Fruit fly (Drosophila melanogaster) whole organism, pupa: ENCODE data around the gene CG42724.

Source experiments
- CG10348 ChIP-seq: fragments of 200-800 bp; sonication (Bioruptor generic); IDR thresholded peaks from 2 replicates; pipeline ENCODE4 v1.3.6; 2022; ENCODE audit warnings: missing biosample characterization, missing genetic modification characterization
- CG12605 ChIP-seq: fragments of 200-800 bp; sonication (Bioruptor generic); IDR thresholded peaks from 2 replicates; pipeline ENCODE4 v1.3.6; 2022; ENCODE audit warnings: missing biosample characterization, missing genetic modification characterization
- Ets98B ChIP-seq: fragments of 200-800 bp; sonication (Bioruptor generic); IDR thresholded peaks from 2 replicates; pipeline ENCODE4 v1.3.6; 2022; ENCODE audit warnings: missing biosample characterization, missing genetic modification characterization
- fd96Ca ChIP-seq: fragments of 200-800 bp; sonication (Bioruptor generic); IDR thresholded peaks from 3 replicates; pipeline ENCODE4 v1.3.6; 2022; ENCODE audit warnings: missing biosample characterization, missing genetic modification characterization

DNA sequence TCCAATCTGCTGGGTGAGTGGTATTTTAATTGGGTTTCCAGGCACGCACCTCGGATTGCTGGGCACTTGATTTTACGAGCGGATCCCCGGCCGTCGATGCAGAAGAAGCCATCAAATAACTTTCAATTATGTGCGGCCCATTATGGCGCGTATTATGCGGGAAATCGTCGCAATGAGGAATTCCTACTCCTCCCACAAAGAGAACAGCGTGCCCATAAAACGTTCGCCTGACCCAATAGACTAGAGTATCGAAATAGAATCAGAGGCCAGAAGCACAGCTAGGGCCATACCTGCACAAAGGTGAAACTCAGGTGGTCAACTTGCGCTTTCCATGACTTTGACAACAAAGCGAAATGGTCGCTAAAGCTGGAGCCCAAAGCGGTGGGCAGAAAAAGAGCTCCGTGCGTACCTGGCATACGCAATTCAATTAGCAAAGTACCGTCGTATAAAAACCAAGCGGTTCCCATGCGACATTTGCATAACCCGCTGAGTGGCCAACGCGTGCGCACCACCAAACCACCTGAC lies 38.3 kb downstream of the CG42724 start, which contains the start of gene Osi18:
- TF ChIP-seq CG12605 (GFP tag; lab: Robert Waterston, UW) (no peak), fd96Ca (GFP tag; lab: Robert Waterston, UW) (no peak), CG10348 (no peak), Ets98B (GFP tag; lab: Robert Waterston, UW) (no peak)
